Worm (Caenorhabditis elegans) whole organism, L4 larva: Measurements from ENCODE around the gene K02E11.5.

Experiments used
- D1046.2 ChIP-seq: fragments of 200-800 bp; sonication (Bioruptor generic); IDR thresholded peaks from 2 replicates; pipeline ENCODE4 v1.3.6; 2022; ENCODE audit warnings: missing genetic modification characterization, missing compliant biosample characterization
- F10B5.3 ChIP-seq: sonication (generic microtip); optimal IDR thresholded peaks from 2 replicates; lab custom pipeline; 2016; ENCODE audit warnings: mild to moderate bottlenecking, missing genetic modification characterization, missing compliant biosample characterization
- F26F4.8 ChIP-seq: fragments of 200-800 bp; sonication (Bioruptor generic); conservative IDR thresholded peaks from 2 replicates; pipeline ENCODE4 v1.3.6; 2022; ENCODE audit warnings: missing genetic modification characterization, missing compliant biosample characterization
- F44E2.7 ChIP-seq: fragments of 200-800 bp; sonication (Bioruptor generic); IDR thresholded peaks from 2 replicates; pipeline ENCODE4 v2.1.2; 2022; ENCODE audit warnings: missing genetic modification characterization, missing compliant biosample characterization
- Y48G9A.11 ChIP-seq: fragments of 200-800 bp; sonication (Bioruptor generic); IDR thresholded peaks from 2 replicates; pipeline ENCODE4 v1.3.6; 2022; ENCODE audit warnings: missing genetic modification reagents, missing genetic modification characterization, missing compliant biosample characterization
- arid-1 ChIP-seq: fragments of 200-800 bp; sonication (Bioruptor generic); conservative IDR thresholded peaks from 2 replicates; pipeline ENCODE4 v1.3.6; 2022; ENCODE audit warnings: missing genetic modification reagents, missing genetic modification characterization, missing compliant biosample characterization
- attf-4 ChIP-seq: sonication (generic microtip); optimal IDR thresholded peaks from 3 replicates; lab custom pipeline; 2017; ENCODE audit warnings: missing biosample characterization, missing genetic modification characterization
- ceh-20 ChIP-seq: fragments of 200-800 bp; sonication (Bioruptor generic); IDR thresholded peaks from 2 replicates; pipeline ENCODE4 v1.3.6; 2022; ENCODE audit warnings: missing genetic modification reagents, missing genetic modification characterization, missing compliant biosample characterization
- ceh-44 ChIP-seq: fragments of 200-800 bp; sonication (Bioruptor generic); IDR thresholded peaks from 2 replicates; pipeline ENCODE4 v1.3.6; 2022; ENCODE audit warnings: missing genetic modification reagents, missing genetic modification characterization, missing compliant biosample characterization
- ceh-62 ChIP-seq: sonication (generic microtip); optimal IDR thresholded peaks from 2 replicates; lab custom pipeline; 2017; ENCODE audit warnings: missing biosample characterization, missing genetic modification characterization
- ceh-82 ChIP-seq: sonication (generic microtip); optimal IDR thresholded peaks from 2 replicates; lab custom pipeline; 2017; ENCODE audit warnings: missing biosample characterization, missing genetic modification characterization
- ces-1 ChIP-seq: fragments of 150-350 bp; sonication (generic microtip); optimal IDR thresholded peaks from 4 replicates; lab custom pipeline; 2014; ENCODE audit warnings: missing biosample characterization, missing genetic modification reagents, missing genetic modification characterization
- daf-16 ChIP-seq, 3 experiments: sonication (generic microtip); optimal IDR thresholded peaks; 2 replicates each; lab custom pipeline; 2016 to 2017; ENCODE audit warnings: missing genetic modification characterization in 3 of 3, missing genetic modification reagents in 3 of 3, mild to moderate bottlenecking in 2 of 3, missing compliant biosample characterization in 2 of 3, missing biosample characterization in 1 of 3, moderate library complexity in 1 of 3
- daf-8 ChIP-seq: fragments of 200-800 bp; sonication (Bioruptor generic); IDR thresholded peaks from 2 replicates; pipeline ENCODE4 v1.3.6; 2022; ENCODE audit warnings: missing genetic modification characterization, missing compliant biosample characterization
- dmd-9 ChIP-seq: fragments of 200-800 bp; sonication (Bioruptor generic); IDR thresholded peaks from 2 replicates; pipeline ENCODE4 v1.3.6; 2022; ENCODE audit warnings: missing genetic modification reagents, missing genetic modification characterization, missing compliant biosample characterization
- duxl-1 ChIP-seq: sonication (generic microtip); optimal IDR thresholded peaks from 2 replicates; lab custom pipeline; 2016; ENCODE audit warnings: mild to moderate bottlenecking, missing genetic modification characterization, moderate library complexity, missing compliant biosample characterization; ENCODE audit not compliant: poor library complexity
- dve-1 ChIP-seq: sonication (generic microtip); optimal IDR thresholded peaks from 2 replicates; lab custom pipeline; 2017; ENCODE audit warnings: antibody characterized with exemption, mild to moderate bottlenecking, missing genetic modification characterization, missing compliant biosample characterization; ENCODE audit not compliant: insufficient read depth
- fkh-10 ChIP-seq: fragments of 150-350 bp; optimal IDR thresholded peaks from 2 replicates; lab custom pipeline; 2014; ENCODE audit warnings: missing biosample characterization, missing genetic modification reagents, missing genetic modification characterization
- fos-1 ChIP-seq: fragments of 150-350 bp; optimal IDR thresholded peaks from 2 replicates; lab custom pipeline; 2014; ENCODE audit warnings: missing biosample characterization, missing genetic modification characterization
- hif-1 ChIP-seq, 2 experiments: sonication (generic microtip); optimal IDR thresholded peaks; 2 replicates each; lab custom pipeline; 2016 to 2017; ENCODE audit warnings: missing compliant biosample characterization in 2 of 2, missing genetic modification characterization in 2 of 2, missing genetic modification reagents in 2 of 2, missing genotype in 2 of 2, mild to moderate bottlenecking in 1 of 2
- jun-1 ChIP-seq: fragments of 150-350 bp; optimal IDR thresholded peaks from 2 replicates; lab custom pipeline; 2014; ENCODE audit warnings: missing biosample characterization, missing genetic modification reagents, missing genetic modification characterization
- lin-1 ChIP-seq: fragments of 200-800 bp; sonication (Bioruptor generic); IDR thresholded peaks from 2 replicates; pipeline ENCODE4 v1.3.6; 2022; ENCODE audit warnings: missing genetic modification reagents, missing genetic modification characterization, missing compliant biosample characterization
- lin-29 ChIP-seq: fragments of 200-800 bp; sonication (Bioruptor generic); IDR thresholded peaks from 2 replicates; pipeline ENCODE4 v1.3.6; 2022; ENCODE audit warnings: missing genetic modification reagents, missing genetic modification characterization, missing compliant biosample characterization
- madf-5 ChIP-seq, 2 experiments: fragments of 200-800 bp; sonication (Bioruptor generic); IDR thresholded peaks; 2 replicates each; pipeline ENCODE4 v1.3.6; 2022; ENCODE audit warnings: missing compliant biosample characterization in 2 of 2, missing genetic modification characterization in 2 of 2
- madf-9 ChIP-seq: fragments of 200-800 bp; sonication (Bioruptor generic); conservative IDR thresholded peaks from 2 replicates; pipeline ENCODE4 v1.3.6; 2022; ENCODE audit warnings: missing genetic modification reagents, missing genetic modification characterization, missing compliant biosample characterization
- mep-1 ChIP-seq: fragments of 150-350 bp; sonication (generic microtip); optimal IDR thresholded peaks from 3 replicates; lab custom pipeline; 2014; ENCODE audit warnings: missing biosample characterization, missing genetic modification characterization
- mes-2 ChIP-seq: sonication (generic microtip); optimal IDR thresholded peaks from 2 replicates; lab custom pipeline; 2016; ENCODE audit warnings: missing genotype, mild to moderate bottlenecking, missing genetic modification characterization, missing compliant biosample characterization; ENCODE audit not compliant: poor library complexity, severe bottlenecking
- mxl-2 ChIP-seq: fragments of 200-800 bp; sonication (Bioruptor generic); conservative IDR thresholded peaks from 2 replicates; pipeline ENCODE4 v1.3.6; 2022; ENCODE audit warnings: missing genetic modification reagents, missing genetic modification characterization, missing compliant biosample characterization
- mxl-3 ChIP-seq: fragments of 200-800 bp; sonication (Bioruptor generic); optimal IDR thresholded peaks from 2 replicates; lab custom pipeline; 2018; ENCODE audit warnings: mild to moderate bottlenecking, missing genetic modification characterization, missing compliant biosample characterization
- nhr-10 ChIP-seq: fragments of 150-350 bp; optimal IDR thresholded peaks from 2 replicates; lab custom pipeline; 2014; ENCODE audit warnings: missing biosample characterization, missing genetic modification characterization
- nhr-11 ChIP-seq: fragments of 150-350 bp; optimal IDR thresholded peaks from 2 replicates; lab custom pipeline; 2014; ENCODE audit warnings: missing biosample characterization, missing genetic modification characterization
- nhr-111 ChIP-seq: fragments of 200-800 bp; sonication (Bioruptor generic); optimal IDR thresholded peaks from 2 replicates; lab custom pipeline; 2018; ENCODE audit warnings: mild to moderate bottlenecking, missing genetic modification characterization, missing compliant biosample characterization
- nhr-25 ChIP-seq: sonication (generic microtip); optimal IDR thresholded peaks from 2 replicates; lab custom pipeline; 2017; ENCODE audit warnings: missing genetic modification characterization, mild to moderate bottlenecking, missing compliant biosample characterization, antibody characterized with exemption, moderate library complexity, borderline replicate concordance; ENCODE audit not compliant: insufficient read depth
- nhr-28 ChIP-seq: fragments of 150-350 bp; optimal IDR thresholded peaks from 2 replicates; lab custom pipeline; 2014; ENCODE audit warnings: missing biosample characterization, missing genetic modification characterization
- nhr-6 ChIP-seq: fragments of 150-350 bp; optimal IDR thresholded peaks from 2 replicates; lab custom pipeline; 2014; ENCODE audit warnings: missing biosample characterization, missing genetic modification characterization
- nhr-77 ChIP-seq: fragments of 150-350 bp; optimal IDR thresholded peaks from 2 replicates; lab custom pipeline; 2014; ENCODE audit warnings: missing biosample characterization, missing genetic modification characterization
- pha-4 ChIP-seq, 2 experiments: fragments of 150-350 bp in 1 of 2; fragments of 200-800 bp in 1 of 2; sonication (Bioruptor generic) in 1 of 2; IDR thresholded peaks in 1 of 2; optimal IDR thresholded peaks in 1 of 2; 2 replicates each; pipeline versions ENCODE4 v1.3.6 to Lab custom; 2014 to 2022; ENCODE audit warnings: missing genetic modification characterization in 2 of 2, missing genetic modification reagents in 2 of 2, missing biosample characterization in 1 of 2, missing compliant biosample characterization in 1 of 2
- pqm-1 ChIP-seq: sonication (generic microtip); optimal IDR thresholded peaks from 2 replicates; lab custom pipeline; 2017; ENCODE audit warnings: missing biosample characterization, missing genetic modification characterization
- skn-1 ChIP-seq: fragments of 150-350 bp; optimal IDR thresholded peaks from 2 replicates; lab custom pipeline; 2014; ENCODE audit warnings: missing biosample characterization, missing genetic modification characterization
- tag-97 ChIP-seq: fragments of 200-800 bp; sonication (Bioruptor generic); IDR thresholded peaks from 2 replicates; pipeline ENCODE4 v1.3.6; 2022; ENCODE audit warnings: missing genetic modification characterization, missing compliant biosample characterization
- unc-39 ChIP-seq: sonication (generic microtip); optimal IDR thresholded peaks from 2 replicates; lab custom pipeline; 2017; ENCODE audit warnings: missing biosample characterization, missing genetic modification characterization
- unc-62 ChIP-seq, 3 experiments: fragments of 150-350 bp in 1 of 3; sonication (generic microtip); optimal IDR thresholded peaks in 2 of 3; peaks in 1 of 3; 1 replicate in 1 of 3; 2 replicates in 2 of 3; lab custom pipeline; 2014 to 2017; ENCODE audit warnings: missing biosample characterization in 3 of 3, missing genetic modification characterization in 3 of 3, missing genetic modification reagents in 3 of 3, missing genotype in 1 of 3
- zfp-2 ChIP-seq: sonication (generic microtip); optimal IDR thresholded peaks from 2 replicates; lab custom pipeline; 2016; ENCODE audit warnings: mild to moderate bottlenecking, missing genetic modification characterization, missing compliant biosample characterization

The K02E11.5 gene

DNA sequence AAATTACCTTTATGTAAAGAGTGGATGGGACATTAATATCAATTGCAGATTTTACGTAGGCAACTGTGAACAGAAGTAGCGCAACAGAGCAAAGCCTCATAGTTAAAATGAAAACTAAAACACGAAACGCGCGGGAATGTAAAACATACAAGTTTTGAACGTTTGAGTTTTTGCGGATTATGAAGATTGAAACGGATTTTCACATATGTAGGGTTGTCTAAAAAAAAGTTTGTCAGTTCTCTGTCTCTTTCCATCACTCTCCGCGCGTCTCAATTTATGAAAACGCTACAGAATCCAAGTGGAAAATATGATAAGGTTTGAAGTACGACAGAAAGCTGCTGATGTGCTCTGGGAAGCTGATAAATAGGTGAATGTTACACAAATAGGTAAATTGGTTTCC, 5.4 kb upstream of the K02E11.5 start, which contains the start of gene K02E11.3 (continued):
- no peak for TF ChIP-seq mep-1 (tag; lab: Kevin White, UChicago)
- TF ChIP-seq mxl-3: no peak
- no peak for TF ChIP-seq jun-1 (tag; lab: Kevin White, UChicago)
- TF ChIP-seq lin-29 (GFP tag; lab: Robert Waterston, UW): no peak

DNA sequence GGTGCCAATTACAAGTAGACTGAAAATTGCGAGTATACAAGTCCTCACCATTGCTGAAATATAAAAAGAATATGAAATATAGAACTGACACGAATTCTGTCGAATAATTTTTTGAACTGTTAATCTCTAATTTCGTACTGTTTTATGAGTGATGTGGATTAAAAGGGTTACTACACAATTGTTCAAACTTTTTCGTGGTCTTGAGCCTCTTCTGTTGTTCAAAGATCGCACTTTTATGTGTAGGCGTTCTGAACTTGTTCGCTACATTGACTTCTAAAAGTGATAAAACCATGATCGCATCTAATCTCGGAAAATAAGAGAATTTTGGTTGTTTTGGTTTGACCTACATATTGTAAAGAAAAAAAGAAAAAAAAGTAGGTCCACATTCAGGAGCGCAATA, 4.1 kb upstream of the K02E11.5 start, which contains the start of gene K02E11.4:
TSS of gene K02E11.4 (minus strand) at position 101 of the 400 bp plus-strand sequence.
- no peak for TF ChIP-seq D1046.2
- no peak for TF ChIP-seq madf-9 (GFP tag; lab: Robert Waterston, UW)
- no peak for TF ChIP-seq lin-1 (GFP tag; lab: Robert Waterston, UW)
- TF ChIP-seq mes-2 (tag; lab: Kevin White, UChicago): no peak
- no peak for TF ChIP-seq pqm-1 (tag; lab: Kevin White, UChicago)
- TF ChIP-seq nhr-28: no peak
- TF ChIP-seq skn-1 (tag; lab: Kevin White, UChicago): no peak
- no peak for TF ChIP-seq attf-4
- no peak for TF ChIP-seq ceh-20
- TF ChIP-seq F26F4.8 (GFP tag; lab: Robert Waterston, UW): no peak
- TF ChIP-seq dmd-9 (GFP tag; lab: Robert Waterston, UW): no peak

DNA sequence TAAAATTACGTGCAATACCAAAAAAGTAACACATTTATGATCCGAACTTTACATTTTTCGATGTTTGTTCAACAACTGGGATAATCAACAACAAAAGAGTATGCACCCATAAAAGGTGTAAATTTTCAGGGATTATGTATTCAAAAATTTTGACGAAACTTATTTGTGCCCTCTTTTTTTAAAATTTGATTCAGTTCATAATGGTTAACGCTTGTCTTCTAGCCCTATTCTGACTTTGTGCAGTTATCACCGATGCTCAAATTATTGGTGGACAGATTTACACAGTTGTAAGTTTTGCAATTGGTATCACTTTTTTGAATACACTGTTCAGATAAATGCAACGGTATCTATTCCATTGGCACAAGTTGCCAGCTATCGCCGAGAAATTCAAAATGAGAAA, 3.5 kb upstream of the K02E11.5 start, which contains the start of gene K02E11.6:
TSS of gene K02E11.6 (plus strand) at position 149 of the 400 bp plus-strand sequence.
- no peak for TF ChIP-seq madf-5 (GFP tag; IDR thresholded peaks at IDR 0.05; lab: Robert Waterston, UW)
- TF ChIP-seq unc-62 (GFP tag; optimal IDR thresholded peaks at IDR 0.05 in 1 of 2; lab: Kevin White, UChicago): peak in 1 of 2 experiments; percentile 98
- no peak for TF ChIP-seq unc-62 (tag; optimal IDR thresholded peaks at IDR 0.05; lab: Kevin White, UChicago)
- TF ChIP-seq, all 104 proteins: peak for 1

DNA sequence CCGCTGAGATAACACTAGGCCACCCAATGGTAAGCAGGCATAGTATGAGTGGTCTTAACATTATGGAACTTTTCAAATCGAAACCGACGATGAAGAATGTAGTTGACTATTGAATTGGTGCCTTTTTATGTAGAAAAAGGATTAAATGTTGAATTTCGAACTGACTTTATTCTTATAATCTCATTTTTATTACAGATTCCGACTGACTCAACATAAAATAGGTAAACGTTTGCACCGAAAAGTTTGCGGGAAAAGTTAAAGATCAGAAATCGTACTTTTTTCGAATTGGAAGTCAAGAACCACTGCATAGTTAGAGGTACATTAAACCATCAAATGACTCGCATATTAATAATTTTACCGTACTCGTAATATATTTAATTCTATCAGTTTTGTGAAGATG, 2.1 kb downstream of the K02E11.5 start, which contains the start of gene K02E11.7:
TSS of gene K02E11.7 (minus strand) at position 101 of the 400 bp plus-strand sequence.
- TF ChIP-seq tag-97 (GFP tag; lab: Robert Waterston, UW) (no peak), fkh-10 (GFP tag; lab: Kevin White, UChicago) (no peak), arid-1 (GFP tag; lab: Robert Waterston, UW) (no peak), ceh-82 (tag; lab: Kevin White, UChicago) (no peak), ces-1 (GFP tag; lab: Kevin White, UChicago) (no peak), fos-1 (tag; lab: Kevin White, UChicago) (no peak), zfp-2 (tag; lab: Kevin White, UChicago) (no peak), nhr-111 (no peak), duxl-1 (tag; lab: Kevin White, UChicago) (no peak), unc-39 (tag; lab: Kevin White, UChicago) (no peak), daf-8 (GFP tag; lab: Robert Waterston, UW) (no peak)
- TF ChIP-seq, all 104 proteins: peak for 0

DNA sequence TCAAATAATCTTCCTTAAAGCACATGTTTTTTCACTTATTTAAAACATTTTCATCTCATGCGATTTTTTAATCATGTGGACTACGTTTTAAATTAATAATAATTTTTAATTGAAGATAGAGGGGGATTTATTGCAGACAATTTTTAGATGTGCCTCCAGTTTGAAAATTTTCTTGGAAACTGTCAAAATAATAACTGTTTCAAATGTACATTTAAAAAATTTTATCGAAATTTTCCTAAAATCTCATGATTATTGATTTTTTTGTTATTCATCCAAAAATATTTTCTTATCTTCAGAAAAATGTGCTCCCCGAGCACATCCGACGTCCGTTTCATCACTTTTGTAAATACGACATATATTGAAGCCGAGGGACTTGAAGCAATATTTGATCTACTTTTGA, 4.7 kb downstream of the K02E11.5 start, which contains the start of gene sre-8:
TSS of gene sre-8 (plus strand) at position 301 of the 400 bp plus-strand sequence.
- TF ChIP-seq F10B5.3 (tag; lab: Kevin White, UChicago): no peak
- no peak for TF ChIP-seq nhr-77 (tag; lab: Kevin White, UChicago)
- TF ChIP-seq nhr-10 (tag; lab: Kevin White, UChicago): no peak
- TF ChIP-seq skn-1 (tag; lab: Kevin White, UChicago): no peak
- TF ChIP-seq pha-4 (GFP tag; IDR thresholded peaks at IDR 0.05; lab: Robert Waterston, UW): no peak
- no peak for TF ChIP-seq pha-4 (tag; optimal IDR thresholded peaks at IDR 0.05; lab: Kevin White, UChicago)
- TF ChIP-seq nhr-6: no peak
- no peak for TF ChIP-seq daf-16 (GFP tag; optimal IDR thresholded peaks at IDR 0.05; lab: Kevin White, UChicago)
- no peak for TF ChIP-seq daf-16 (tag; optimal IDR thresholded peaks at IDR 0.05; lab: Kevin White, UChicago)
- TF ChIP-seq ceh-62: no peak
- TF ChIP-seq Y48G9A.11 (GFP tag; lab: Robert Waterston, UW): no peak
- no peak for TF ChIP-seq ceh-44
- TF ChIP-seq daf-8 (GFP tag; lab: Robert Waterston, UW): no peak
- no peak for TF ChIP-seq duxl-1 (tag; lab: Kevin White, UChicago)
- TF ChIP-seq dve-1: no peak
- no peak for TF ChIP-seq hif-1 (tag; optimal IDR thresholded peaks at IDR 0.05; lab: Kevin White, UChicago)
- TF ChIP-seq F44E2.7 (GFP tag; lab: Robert Waterston, UW): no peak
- no peak for TF ChIP-seq mxl-2 (GFP tag; lab: Robert Waterston, UW)
- TF ChIP-seq nhr-11 (tag; lab: Kevin White, UChicago): no peak
- TF ChIP-seq nhr-25: no peak
